Worm (Caenorhabditis elegans): ENCODE measurements around the gene clc-17.

Gene clc-17

ce11 chrX:11097343-11097742 lies 9.8 kb upstream of the clc-17 start:
- TF ChIP-seq pes-1 (GFP tag; IDR thresholded peaks at IDR 0.05) (no peak), B0310.2 (tag; optimal IDR thresholded peaks at IDR 0.05) (no peak), ama-1 (optimal IDR thresholded peaks at IDR 0.05) (no peak)

DNA sequence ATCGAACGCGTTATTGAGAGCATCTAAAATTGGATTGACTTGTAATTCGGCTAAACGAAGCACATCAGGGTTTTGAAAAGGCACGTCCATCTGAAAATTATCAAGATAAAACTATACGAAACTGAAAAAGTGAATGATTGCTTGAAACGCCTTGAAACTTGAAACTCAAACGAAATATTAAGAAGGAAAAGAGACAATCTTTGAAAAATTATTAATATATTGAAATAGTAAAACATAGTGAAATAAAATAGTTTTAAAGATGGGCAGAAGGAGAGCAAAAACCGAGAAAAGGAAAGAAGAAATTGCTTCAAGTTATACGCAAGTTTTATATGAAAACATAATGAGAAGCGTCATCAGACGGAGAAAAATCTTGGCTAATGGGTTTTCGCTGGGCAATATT lies 9.1 kb upstream of the clc-17 start, which contains the start of gene W02H3.3:
TSS of gene W02H3.3 (minus strand) at position 101 of the 400 bp plus-strand sequence.
- TF ChIP-seq scrt-1 (GFP tag; IDR thresholded peaks at IDR 0.05) (no peak), hmg-4 (GFP tag; optimal IDR thresholded peaks at IDR 0.05) (no peak), F13C5.2 (tag; optimal IDR thresholded peaks at IDR 0.05) (no peak), ets-7 (tag; optimal IDR thresholded peaks at IDR 0.05) (no peak), sea-1 (GFP tag; conservative IDR thresholded peaks at IDR 0.05) (no peak), pes-1 (GFP tag; IDR thresholded peaks at IDR 0.05) (no peak), tbx-37 (GFP tag; conservative IDR thresholded peaks at IDR 0.05) (no peak), ama-1 (optimal IDR thresholded peaks at IDR 0.05) (no peak), hmbx-1 (tag; optimal IDR thresholded peaks at IDR 0.05) (no peak)

- no peak for TF ChIP-seq F13C5.2 (tag; optimal IDR thresholded peaks at IDR 0.05)
- no peak for TF ChIP-seq ama-1 (optimal IDR thresholded peaks at IDR 0.05)
- no peak for TF ChIP-seq tbx-37 (GFP tag; conservative IDR thresholded peaks at IDR 0.05)
- TF ChIP-seq ceh-13 (GFP tag; optimal IDR thresholded peaks at IDR 0.05): no peak
- no peak for TF ChIP-seq hmbx-1 (tag; optimal IDR thresholded peaks at IDR 0.05)
- no peak for TF ChIP-seq ceh-36 (tag; optimal IDR thresholded peaks at IDR 0.05)
Observed at ce11 chrX:11103173-11103572, 4.0 kb upstream of the clc-17 start.

- TF ChIP-seq ceh-36 (tag; optimal IDR thresholded peaks at IDR 0.05): no peak
- TF ChIP-seq ama-1 (optimal IDR thresholded peaks at IDR 0.05): no peak
- no peak for TF ChIP-seq B0310.2 (tag; optimal IDR thresholded peaks at IDR 0.05)
- TF ChIP-seq aly-1 (tag; optimal IDR thresholded peaks at IDR 0.05): no peak
- no peak for TF ChIP-seq ceh-13 (GFP tag; optimal IDR thresholded peaks at IDR 0.05)
- TF ChIP-seq scrt-1 (GFP tag; IDR thresholded peaks at IDR 0.05): no peak
- no peak for TF ChIP-seq hmbx-1 (tag; optimal IDR thresholded peaks at IDR 0.05)
Observed at ce11 chrX:11104883-11105629, 2.1 kb upstream of the clc-17 start, which contains the start of gene W02H3.1. Gene W02H3.1, minus strand, starts transcription at chrX:11105460.

ce11 chrX:11109200-11109599 lies 2.0 kb downstream of the clc-17 start, which contains the start of gene grd-1:
Gene grd-1, plus strand, starts transcription at chrX:11109440.
- no peak for TF ChIP-seq flt-1 (GFP tag; IDR thresholded peaks at IDR 0.05)
- no peak for TF ChIP-seq aly-1 (tag; optimal IDR thresholded peaks at IDR 0.05)
- no peak for TF ChIP-seq hnd-1 (tag; optimal IDR thresholded peaks at IDR 0.05)
- no peak for TF ChIP-seq ets-7 (tag; optimal IDR thresholded peaks at IDR 0.05)
- no peak for TF ChIP-seq B0310.2 (tag; optimal IDR thresholded peaks at IDR 0.05)

- TF ChIP-seq pes-1 (GFP tag; IDR thresholded peaks at IDR 0.05) (no peak), tbx-37 (GFP tag; conservative IDR thresholded peaks at IDR 0.05) (no peak)
Observed at ce11 chrX:11114420-11114819, 7.2 kb downstream of the clc-17 start.

DNA sequence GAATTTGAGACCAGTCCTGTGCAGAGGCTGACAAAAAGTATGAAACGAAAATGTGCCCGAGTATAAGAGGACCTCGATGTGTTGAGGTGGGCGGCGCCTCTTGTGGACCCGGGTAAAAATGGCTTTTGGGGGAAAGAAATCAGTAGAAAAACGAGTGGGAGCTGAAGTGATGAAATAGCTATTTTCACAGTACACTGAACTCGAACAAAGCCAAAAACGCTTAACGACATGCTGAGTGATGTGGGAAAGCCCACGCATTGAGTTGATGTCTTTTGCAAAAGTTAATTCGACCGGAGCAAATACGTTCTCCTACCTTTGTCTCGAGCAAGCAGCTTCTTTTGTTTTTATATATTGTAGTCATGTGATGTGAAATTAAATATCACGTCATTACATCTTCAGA lies 9.5 kb downstream of the clc-17 start, which contains the start of gene nlp-66:
TSS of gene nlp-66 (minus strand) at position 101 of the 400 bp plus-strand sequence.
- TF ChIP-seq F13C5.2 (tag; optimal IDR thresholded peaks at IDR 0.05) (no peak), ceh-36 (tag; optimal IDR thresholded peaks at IDR 0.05) (no peak), hmbx-1 (tag; optimal IDR thresholded peaks at IDR 0.05) (no peak), B0310.2 (tag; optimal IDR thresholded peaks at IDR 0.05) (no peak), aly-1 (tag; optimal IDR thresholded peaks at IDR 0.05) (no peak), flt-1 (GFP tag; IDR thresholded peaks at IDR 0.05) (no peak), ceh-13 (GFP tag; optimal IDR thresholded peaks at IDR 0.05) (no peak), tra-4 (tag; optimal IDR thresholded peaks at IDR 0.05) (no peak), tbx-37 (GFP tag; conservative IDR thresholded peaks at IDR 0.05) (no peak)

DNA sequence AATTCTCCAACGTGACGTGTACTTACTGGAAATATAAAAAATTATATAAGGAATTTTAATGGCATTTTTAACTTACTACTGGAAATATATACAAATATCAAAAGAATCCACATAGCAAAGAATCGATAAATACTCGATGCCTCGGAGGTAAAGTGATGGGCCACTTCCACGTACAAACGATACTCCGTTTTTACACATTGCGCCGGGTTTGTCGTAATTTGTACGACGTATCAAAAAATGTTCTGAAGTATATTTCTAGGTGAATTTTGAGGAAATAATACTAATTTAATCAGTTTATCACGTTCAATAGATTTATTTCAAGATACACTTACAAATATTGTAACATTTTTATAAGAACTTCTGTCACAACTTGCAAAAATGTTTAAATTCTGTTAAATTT lies 13.6 kb downstream of the clc-17 start, which contains the start of gene R08B4.3:
TSS of gene R08B4.3 (minus strand) at position 198 of the 400 bp plus-strand sequence.
- TF ChIP-seq hmbx-1 (tag; optimal IDR thresholded peaks at IDR 0.05) (no peak), flt-1 (GFP tag; IDR thresholded peaks at IDR 0.05) (no peak), F13C5.2 (tag; optimal IDR thresholded peaks at IDR 0.05) (no peak), tbx-37 (GFP tag; conservative IDR thresholded peaks at IDR 0.05) (no peak), ceh-13 (GFP tag; optimal IDR thresholded peaks at IDR 0.05) (no peak), ceh-36 (tag; optimal IDR thresholded peaks at IDR 0.05) (no peak), sea-1 (GFP tag; conservative IDR thresholded peaks at IDR 0.05) (no peak), B0310.2 (tag; optimal IDR thresholded peaks at IDR 0.05) (no peak), hnd-1 (tag; optimal IDR thresholded peaks at IDR 0.05) (no peak), hmg-4 (GFP tag; optimal IDR thresholded peaks at IDR 0.05) (no peak), ets-7 (tag; optimal IDR thresholded peaks at IDR 0.05) (no peak)

- TF ChIP-seq hmbx-1 (tag; optimal IDR thresholded peaks at IDR 0.05) (no peak), ceh-13 (GFP tag; optimal IDR thresholded peaks at IDR 0.05) (no peak), hmg-4 (GFP tag; optimal IDR thresholded peaks at IDR 0.05) (no peak), ama-1 (optimal IDR thresholded peaks at IDR 0.05) (no peak), scrt-1 (GFP tag; IDR thresholded peaks at IDR 0.05) (no peak), hnd-1 (tag; optimal IDR thresholded peaks at IDR 0.05) (no peak), pes-1 (GFP tag; IDR thresholded peaks at IDR 0.05) (no peak), aly-1 (tag; optimal IDR thresholded peaks at IDR 0.05) (no peak), ceh-36 (tag; optimal IDR thresholded peaks at IDR 0.05) (no peak), ets-7 (tag; optimal IDR thresholded peaks at IDR 0.05) (no peak), tbx-37 (GFP tag; conservative IDR thresholded peaks at IDR 0.05) (no peak), B0310.2 (tag; optimal IDR thresholded peaks at IDR 0.05) (no peak), tbx-11 (GFP tag; IDR thresholded peaks at IDR 0.05) (no peak), F13C5.2 (tag; optimal IDR thresholded peaks at IDR 0.05) (no peak), flt-1 (GFP tag; IDR thresholded peaks at IDR 0.05) (no peak), sea-1 (GFP tag; conservative IDR thresholded peaks at IDR 0.05) (no peak), tra-4 (tag; optimal IDR thresholded peaks at IDR 0.05) (no peak)
Observed at ce11 chrX:11122412-11122811, 15.2 kb downstream of the clc-17 start.
